Worm (Caenorhabditis elegans) whole organism, midembryonic: ENCODE measurements around the gene C23G10.7.

Source experiments
- cog-1 ChIP-seq: sonication (generic microtip); optimal IDR thresholded peaks from 2 replicates; lab custom pipeline; 2016; ENCODE audit warnings: missing genetic modification characterization, missing compliant biosample characterization
- flt-1 ChIP-seq: fragments of 200-800 bp; sonication (Bioruptor generic); IDR thresholded peaks from 2 replicates; pipeline ENCODE4 v1.3.6; 2022; ENCODE audit warnings: missing genetic modification characterization, missing compliant biosample characterization
- klf-2 ChIP-seq: fragments of 200-800 bp; sonication (Bioruptor generic); conservative IDR thresholded peaks from 2 replicates; pipeline ENCODE4 v1.3.6; 2022; ENCODE audit warnings: missing genetic modification reagents, missing genetic modification characterization, missing compliant biosample characterization
- tab-1 ChIP-seq: fragments of 200-800 bp; sonication (Bioruptor generic); IDR thresholded peaks from 2 replicates; pipeline ENCODE4 v1.3.6; 2022; ENCODE audit warnings: missing genetic modification characterization, missing compliant biosample characterization

DNA sequence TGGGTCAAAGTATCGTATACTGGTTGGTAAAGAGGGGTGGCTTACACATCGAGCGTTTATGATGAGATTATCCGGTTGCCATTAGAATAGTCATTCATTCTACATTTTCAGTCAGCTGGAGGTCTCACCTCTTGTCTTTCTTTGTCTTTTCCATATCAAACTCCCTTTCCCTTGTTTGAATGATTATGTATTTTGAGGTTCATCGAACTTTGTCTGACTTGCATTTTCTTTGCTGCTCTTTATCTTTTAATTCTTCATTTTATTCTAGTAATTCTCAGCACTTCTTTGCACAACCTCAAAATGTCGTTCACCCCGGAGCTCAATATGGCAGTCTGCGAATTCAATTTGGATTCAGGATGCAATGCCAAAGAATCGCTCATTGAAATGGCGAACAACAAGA lies 42.3 kb upstream of the C23G10.7 start, which contains the start of gene T12A2.3:
- TF ChIP-seq tab-1 (GFP tag; lab: Robert Waterston, UW) (no peak), klf-2 (no peak), flt-1 (GFP tag; lab: Robert Waterston, UW) (no peak), cog-1 (tag; lab: Kevin White, UChicago) (no peak)
